Worm (Caenorhabditis elegans) whole organism, L2 larva: ENCODE results near the gene M117.4.

Experiments
- lin-39 ChIP-seq: fragments of 150-350 bp; optimal IDR thresholded peaks from 2 replicates; lab custom pipeline; 2014; ENCODE audit warnings: missing biosample characterization, missing genetic modification reagents, missing genetic modification characterization
- nhr-12 ChIP-seq: fragments of 150-350 bp; optimal IDR thresholded peaks from 2 replicates; lab custom pipeline; 2014; ENCODE audit warnings: missing biosample characterization, missing genetic modification characterization
- unc-62 ChIP-seq: fragments of 150-350 bp; optimal IDR thresholded peaks from 2 replicates; lab custom pipeline; 2014; ENCODE audit warnings: missing biosample characterization, missing genetic modification reagents, missing genetic modification characterization

- TF ChIP-seq unc-62 (GFP tag; lab: Kevin White, UChicago), result no peak
- TF ChIP-seq nhr-12 (tag; lab: Kevin White, UChicago), result no peak
- no peak for TF ChIP-seq lin-39 (tag; lab: Kevin White, UChicago)
These were observed 18.5 kb upstream of the M117.4 start, which contains the start of gene F38H4.5 for ce11 chrIV:11851882-11852281.
